Worm (Caenorhabditis elegans) whole organism, L4 larva: ENCODE results near the gene mom-2.

Experiments used
- ceh-82 ChIP-seq: sonication (generic microtip); optimal IDR thresholded peaks from 2 replicates; lab custom pipeline; 2017; ENCODE audit warnings: missing biosample characterization, missing genetic modification characterization
- mep-1 ChIP-seq: fragments of 150-350 bp; sonication (generic microtip); optimal IDR thresholded peaks from 3 replicates; lab custom pipeline; 2014; ENCODE audit warnings: missing biosample characterization, missing genetic modification characterization
- nhr-11 ChIP-seq: fragments of 150-350 bp; optimal IDR thresholded peaks from 2 replicates; lab custom pipeline; 2014; ENCODE audit warnings: missing biosample characterization, missing genetic modification characterization
- ztf-11 ChIP-seq: fragments of 150-350 bp; optimal IDR thresholded peaks from 2 replicates; lab custom pipeline; 2014; ENCODE audit warnings: missing biosample characterization, missing genetic modification characterization

DNA sequence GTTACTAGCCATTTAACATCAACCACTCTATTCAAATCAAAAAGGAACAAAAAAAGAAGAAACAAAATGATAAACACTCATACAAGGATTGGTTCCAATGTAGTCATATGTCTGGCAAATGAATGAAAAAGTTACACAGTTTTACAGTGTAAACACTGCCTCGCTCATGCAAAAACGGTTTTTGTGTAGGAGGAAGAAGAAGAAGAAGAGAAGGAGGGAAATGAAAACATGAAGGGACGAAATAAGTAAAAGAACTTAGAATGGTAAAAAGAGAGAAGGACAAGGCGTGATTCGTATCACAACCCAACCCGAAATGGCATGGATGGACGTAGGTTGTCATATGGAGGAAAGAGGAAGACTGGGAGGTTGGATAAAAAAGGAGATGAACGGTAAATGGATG lies 51.1 kb downstream of the mom-2 start:
- TF ChIP-seq ceh-82 (tag; lab: Kevin White, UChicago) (no peak), nhr-11 (tag; lab: Kevin White, UChicago) (no peak), mep-1 (tag; lab: Kevin White, UChicago) (no peak), ztf-11 (tag; lab: Kevin White, UChicago) (no peak)
